Fruit fly (Drosophila melanogaster) whole organism, embryonic: Measurements from ENCODE around the gene Ugt305A1.

Experiments used
- Bdp1 ChIP-seq: fragments of 200-800 bp; sonication (Bioruptor generic); optimal IDR thresholded peaks from 3 replicates; lab custom pipeline; 2016; ENCODE audit warnings: missing biosample characterization, missing genetic modification characterization
- BtbVII ChIP-seq: fragments of 200-800 bp; sonication (Bioruptor generic); optimal IDR thresholded peaks from 3 replicates; lab custom pipeline; 2017; ENCODE audit warnings: missing biosample characterization, mild to moderate bottlenecking, missing genetic modification characterization
- CG10543 ChIP-seq: fragments of 200-800 bp; sonication (Bioruptor generic); optimal IDR thresholded peaks from 3 replicates; lab custom pipeline; 2017; ENCODE audit warnings: missing biosample characterization, mild to moderate bottlenecking, missing genetic modification characterization, moderate library complexity
- CG11504 ChIP-seq: fragments of 200-800 bp; sonication (Bioruptor generic); optimal IDR thresholded peaks from 3 replicates; lab custom pipeline; 2019; ENCODE audit warnings: missing biosample characterization, mild to moderate bottlenecking, missing genetic modification characterization, moderate library complexity
- CG11560 ChIP-seq: fragments of 200-800 bp; sonication (Bioruptor generic); IDR thresholded peaks from 3 replicates; pipeline ENCODE4 v1.3.6; 2022; ENCODE audit warnings: missing biosample characterization, missing genetic modification characterization
- CG12299 ChIP-seq: fragments of 200-800 bp; sonication (Bioruptor generic); optimal IDR thresholded peaks from 2 replicates; lab custom pipeline; 2018; ENCODE audit warnings: missing biosample characterization, mild to moderate bottlenecking, missing genetic modification characterization
- CG12744 ChIP-seq: fragments of 200-800 bp; sonication (Bioruptor generic); optimal IDR thresholded peaks from 2 replicates; lab custom pipeline; 2016; ENCODE audit warnings: missing biosample characterization, missing genetic modification characterization
- CG17612 ChIP-seq: fragments of 200-800 bp; sonication (Bioruptor generic); IDR thresholded peaks from 2 replicates; pipeline ENCODE4 v1.3.6; 2022; ENCODE audit warnings: missing biosample characterization, missing genetic modification characterization
- CG18262 ChIP-seq: fragments of 200-800 bp; optimal IDR thresholded peaks from 3 replicates; lab custom pipeline; 2019; ENCODE audit warnings: missing biosample characterization, mild to moderate bottlenecking, missing genetic modification characterization, moderate library complexity
- CG2202 ChIP-seq: fragments of 200-800 bp; sonication (Bioruptor generic); optimal IDR thresholded peaks from 2 replicates; lab custom pipeline; 2018; ENCODE audit warnings: missing biosample characterization, mild to moderate bottlenecking, missing genetic modification characterization
- CG2889 ChIP-seq: fragments of 200-800 bp; sonication (Bioruptor generic); IDR thresholded peaks from 3 replicates; pipeline ENCODE4 v1.3.6; 2022; ENCODE audit warnings: missing biosample characterization, missing genetic modification characterization
- CG3163 ChIP-seq: fragments of 200-800 bp; sonication (Bioruptor generic); optimal IDR thresholded peaks from 3 replicates; lab custom pipeline; 2016; ENCODE audit warnings: missing biosample characterization, missing genetic modification characterization
- CG3281 ChIP-seq: fragments of 200-800 bp; sonication (Bioruptor generic); optimal IDR thresholded peaks from 3 replicates; lab custom pipeline; 2017; ENCODE audit warnings: missing biosample characterization, mild to moderate bottlenecking, missing genetic modification characterization
- CG34224 ChIP-seq: fragments of 200-800 bp; sonication (Bioruptor generic); IDR thresholded peaks from 3 replicates; pipeline ENCODE4 v1.3.6; 2022; ENCODE audit warnings: missing biosample characterization, missing genetic modification characterization; ENCODE audit not compliant: partially characterized antibody
- CG3726 ChIP-seq: fragments of 200-800 bp; sonication (Bioruptor generic); IDR thresholded peaks from 3 replicates; pipeline ENCODE4, ENCODE4 v1.3.6; 2022; ENCODE audit warnings: missing biosample characterization, missing genetic modification characterization
- CG4404 ChIP-seq: fragments of 200-800 bp; sonication (Bioruptor generic); IDR thresholded peaks from 2 replicates; pipeline ENCODE4 v1.3.6; 2022; ENCODE audit warnings: missing biosample characterization, missing genetic modification characterization
- CG4617 ChIP-seq: fragments of 200-800 bp; sonication (Bioruptor generic); optimal IDR thresholded peaks from 3 replicates; lab custom pipeline; 2016; ENCODE audit warnings: missing biosample characterization, missing genetic modification characterization, borderline replicate concordance
- CG7271 ChIP-seq: fragments of 200-800 bp; sonication (Bioruptor generic); optimal IDR thresholded peaks from 2 replicates; lab custom pipeline; 2018; ENCODE audit warnings: missing biosample characterization, mild to moderate bottlenecking, missing genetic modification characterization, moderate library complexity
- CG8359 ChIP-seq: fragments of 200-800 bp; sonication (Bioruptor generic); optimal IDR thresholded peaks from 2 replicates; lab custom pipeline; 2017; ENCODE audit warnings: missing biosample characterization, mild to moderate bottlenecking, missing genetic modification characterization, borderline replicate concordance
- Chrac-16 ChIP-seq: fragments of 200-800 bp; sonication (Bioruptor generic); optimal IDR thresholded peaks from 3 replicates; lab custom pipeline; 2016; ENCODE audit warnings: missing biosample characterization, missing genetic modification characterization
- Drgx ChIP-seq: fragments of 200-800 bp; sonication (Bioruptor generic); IDR thresholded peaks from 2 replicates; pipeline ENCODE4 v1.3.6; 2022; ENCODE audit warnings: missing biosample characterization, missing genetic modification characterization
- ERR ChIP-seq: fragments of 200-800 bp; sonication (Bioruptor generic); optimal IDR thresholded peaks from 2 replicates; lab custom pipeline; 2016; ENCODE audit warnings: missing biosample characterization, missing genetic modification characterization
- Eip74EF ChIP-seq, 2 experiments: fragments of 200-800 bp in 1 of 2; fragments of >200 bp in 1 of 2; sonication (Bioruptor generic) in 1 of 2; optimal IDR thresholded peaks; 2 replicates each; lab custom pipeline; 2017 to 2019; ENCODE audit warnings: missing biosample characterization in 2 of 2, missing genetic modification characterization in 2 of 2, mild to moderate bottlenecking in 1 of 2, moderate library complexity in 1 of 2
- HLH4C ChIP-seq: fragments of 200-800 bp; sonication (Bioruptor generic); IDR thresholded peaks from 3 replicates; pipeline ENCODE4 v1.3.6; 2022; ENCODE audit warnings: missing biosample characterization, missing genetic modification characterization; ENCODE audit not compliant: partially characterized antibody
- HmgD ChIP-seq: fragments of 200-800 bp; sonication (Bioruptor generic); optimal IDR thresholded peaks from 3 replicates; lab custom pipeline; 2016; ENCODE audit warnings: missing biosample characterization, missing genetic modification characterization
- Hsf ChIP-seq: fragments of 200-800 bp; sonication (Bioruptor generic); optimal IDR thresholded peaks from 3 replicates; lab custom pipeline; 2016; ENCODE audit warnings: missing biosample characterization, missing genetic modification characterization
- MESR4 ChIP-seq: fragments of 200-800 bp; sonication (Bioruptor generic); optimal IDR thresholded peaks from 2 replicates; lab custom pipeline; 2018; ENCODE audit warnings: missing biosample characterization, mild to moderate bottlenecking, missing genetic modification characterization, moderate library complexity
- Sry-β ChIP-seq: fragments of 200-800 bp; sonication (Bioruptor generic); optimal IDR thresholded peaks from 2 replicates; lab custom pipeline; 2018; ENCODE audit warnings: missing biosample characterization, mild to moderate bottlenecking, missing genetic modification characterization, moderate library complexity
- Stat92E ChIP-seq, 3 experiments: fragments of >200 bp in 2 of 3; fragments of 200-800 bp in 1 of 3; sonication (Bioruptor generic) in 1 of 3; optimal IDR thresholded peaks; 2 replicates each; lab custom pipeline; 2017 to 2019; ENCODE audit warnings: missing biosample characterization in 3 of 3, missing genetic modification characterization in 3 of 3, mild to moderate bottlenecking in 1 of 3, moderate library complexity in 1 of 3
- Taf1 ChIP-seq: fragments of 200-800 bp; sonication (Bioruptor generic); IDR thresholded peaks from 2 replicates; pipeline ENCODE4 v1.3.6; 2022; ENCODE audit warnings: missing biosample characterization, missing genetic modification characterization
- Tbp ChIP-seq: fragments of >200 bp; optimal IDR thresholded peaks from 2 replicates; lab custom pipeline; 2018; ENCODE audit warnings: missing biosample characterization, missing genetic modification characterization
- Xbp1 ChIP-seq: fragments of 200-800 bp; sonication (Bioruptor generic); optimal IDR thresholded peaks from 3 replicates; lab custom pipeline; 2016; ENCODE audit warnings: missing biosample characterization, mild to moderate bottlenecking, missing genetic modification characterization
- ab ChIP-seq: fragments of 200-800 bp; sonication (Bioruptor generic); optimal IDR thresholded peaks from 2 replicates; lab custom pipeline; 2016; ENCODE audit warnings: missing biosample characterization, missing genetic modification characterization
- ase ChIP-seq: fragments of 200-800 bp; sonication (Bioruptor generic); IDR thresholded peaks from 3 replicates; pipeline ENCODE4 v1.3.6; 2022; ENCODE audit warnings: missing biosample characterization, missing genetic modification characterization
- bowl ChIP-seq: fragments of 200-800 bp; sonication (Bioruptor generic); IDR thresholded peaks from 2 replicates; pipeline ENCODE4 v1.3.6; 2022; ENCODE audit warnings: missing biosample characterization, missing genetic modification characterization
- cato ChIP-seq: fragments of 200-800 bp; sonication (Bioruptor generic); optimal IDR thresholded peaks from 2 replicates; lab custom pipeline; 2016; ENCODE audit warnings: missing biosample characterization, missing genetic modification characterization, borderline replicate concordance
- ci ChIP-seq: fragments of 200-800 bp; sonication (Bioruptor generic); IDR thresholded peaks from 3 replicates; pipeline ENCODE4 v1.3.6; 2022; ENCODE audit warnings: missing biosample characterization, missing genetic modification characterization
- crp ChIP-seq, 2 experiments: fragments of 200-800 bp; sonication (Bioruptor generic); optimal IDR thresholded peaks; 2 replicates in 1 of 2; 3 replicates in 1 of 2; lab custom pipeline; 2017; ENCODE audit warnings: missing biosample characterization in 2 of 2, missing genetic modification characterization in 2 of 2, mild to moderate bottlenecking in 1 of 2, moderate library complexity in 1 of 2
- dm ChIP-seq: fragments of 200-800 bp; sonication (Bioruptor generic); optimal IDR thresholded peaks from 3 replicates; lab custom pipeline; 2016; ENCODE audit warnings: missing biosample characterization, missing genetic modification characterization
- dmrt11E ChIP-seq: fragments of 200-800 bp; sonication (Bioruptor generic); optimal IDR thresholded peaks from 3 replicates; lab custom pipeline; 2018; ENCODE audit warnings: missing biosample characterization, mild to moderate bottlenecking, missing genetic modification characterization, moderate library complexity
- ftz-f1 ChIP-seq: fragments of 200-800 bp; sonication (Bioruptor generic); optimal IDR thresholded peaks from 2 replicates; lab custom pipeline; 2016; ENCODE audit warnings: missing biosample characterization, missing genetic modification characterization
- gt ChIP-seq: fragments of 200-800 bp; sonication (Bioruptor generic); IDR thresholded peaks from 2 replicates; pipeline ENCODE4 v1.3.6; 2022; ENCODE audit warnings: missing biosample characterization, missing genetic modification characterization
- hb ChIP-seq: fragments of 200-800 bp; sonication (Bioruptor generic); IDR thresholded peaks from 3 replicates; pipeline ENCODE4 v1.3.6; 2022; ENCODE audit warnings: missing biosample characterization, missing genetic modification characterization; ENCODE audit not compliant: partially characterized antibody
- ind ChIP-seq: fragments of 200-800 bp; sonication (Bioruptor generic); optimal IDR thresholded peaks from 3 replicates; lab custom pipeline; 2016; ENCODE audit warnings: missing biosample characterization, missing genetic modification characterization
- jing ChIP-seq: fragments of 200-800 bp; sonication (Bioruptor generic); optimal IDR thresholded peaks from 2 replicates; lab custom pipeline; 2018; ENCODE audit warnings: missing biosample characterization, mild to moderate bottlenecking, missing genetic modification characterization
- jumu ChIP-seq: fragments of 200-800 bp; sonication (Bioruptor generic); optimal IDR thresholded peaks from 3 replicates; lab custom pipeline; 2016; ENCODE audit warnings: missing biosample characterization, missing genetic modification characterization
- pan ChIP-seq, 4 experiments: fragments of >200 bp in 3 of 4; fragments of 200-800 bp in 1 of 4; sonication (Bioruptor generic) in 1 of 4; optimal IDR thresholded peaks in 3 of 4; IDR thresholded peaks in 1 of 4; 2 replicates each; pipeline versions ENCODE4 v1.3.6 to Lab custom; 2017 to 2022; ENCODE audit warnings: missing biosample characterization in 2 of 4, missing genetic modification characterization in 2 of 4, mixed read lengths in 1 of 4
- run ChIP-seq: fragments of 200-800 bp; sonication (Bioruptor generic); optimal IDR thresholded peaks from 3 replicates; lab custom pipeline; 2018; ENCODE audit warnings: missing biosample characterization, mild to moderate bottlenecking, missing genetic modification characterization
- shn ChIP-seq: fragments of 200-800 bp; sonication (Bioruptor generic); optimal IDR thresholded peaks from 3 replicates; lab custom pipeline; 2016; ENCODE audit warnings: missing biosample characterization, missing genetic modification characterization
- ssp ChIP-seq: fragments of 200-800 bp; sonication (Bioruptor generic); IDR thresholded peaks from 2 replicates; pipeline ENCODE4 v1.3.6; 2022; ENCODE audit warnings: missing biosample characterization, missing genetic modification characterization
- wdn ChIP-seq: fragments of 200-800 bp; sonication (Bioruptor generic); IDR thresholded peaks from 2 replicates; pipeline ENCODE4 v1.3.6; 2022; ENCODE audit warnings: missing biosample characterization, missing genetic modification characterization

Gene Ugt305A1

DNA sequence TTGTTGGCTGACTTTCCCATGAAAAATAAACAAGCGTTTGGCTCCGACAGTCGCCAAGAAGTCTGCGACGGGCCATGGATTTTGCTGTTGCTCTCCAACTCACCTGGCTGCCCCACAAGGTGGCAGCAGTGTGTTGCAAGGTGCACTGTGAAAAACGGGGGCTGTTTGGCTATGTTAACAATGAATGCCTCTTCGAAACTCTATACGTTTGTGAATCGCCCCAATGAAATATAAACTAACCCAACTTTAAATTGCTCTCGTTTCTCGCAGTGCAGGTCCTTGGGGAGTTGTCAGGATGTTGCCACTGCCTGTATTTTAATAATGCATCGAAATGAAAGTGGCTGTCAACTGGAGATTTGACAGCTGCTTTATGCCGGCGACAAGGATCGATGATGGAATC, 45.2 kb upstream of the Ugt305A1 start (continued):
- TF ChIP-seq pan (optimal IDR thresholded peaks at IDR 0.05; lab: Kevin White, UChicago) = no peak
- no peak for TF ChIP-seq pan (GFP tag; optimal IDR thresholded peaks at IDR 0.05 in 1 of 2, IDR thresholded peaks at IDR 0.05 in 1 of 2)
- no peak for TF ChIP-seq run (tag; lab: Kevin White, UChicago)
- TF ChIP-seq ftz-f1 (GFP tag; lab: Kevin White, UChicago) = no peak
- no peak for TF ChIP-seq Sry-β (GFP tag; lab: Kevin White, UChicago)
- no peak for TF ChIP-seq Xbp1
- no peak for TF ChIP-seq ERR (GFP tag; lab: Kevin White, UChicago)
- no peak for TF ChIP-seq cato (GFP tag; lab: Kevin White, UChicago)
- TF ChIP-seq CG11560 = no peak
- no peak for TF ChIP-seq CG34224 (GFP tag; lab: Robert Waterston, UW)
- TF ChIP-seq CG18262 = no peak
- no peak for TF ChIP-seq CG3163 (GFP tag; lab: Kevin White, UChicago)
- TF ChIP-seq dmrt11E (tag; lab: Kevin White, UChicago) = peak; percentile 28
- no peak for TF ChIP-seq CG2889 (GFP tag; lab: Robert Waterston, UW)
- no peak for TF ChIP-seq CG10543 (GFP tag; lab: Kevin White, UChicago)
- TF ChIP-seq bowl (GFP tag; lab: Robert Waterston, UW) = no peak
- no peak for TF ChIP-seq CG12744 (GFP tag; lab: Kevin White, UChicago)
- no peak for TF ChIP-seq CG4404 (GFP tag; lab: Robert Waterston, UW)
- TF ChIP-seq ase (GFP tag; lab: Robert Waterston, UW) = peak; percentile 7; the same call in 1 of the 3 replicates
- no peak for TF ChIP-seq CG8359 (GFP tag; lab: Kevin White, UChicago)
- TF ChIP-seq CG3281 (GFP tag; lab: Kevin White, UChicago) = no peak
- TF ChIP-seq BtbVII (GFP tag; lab: Kevin White, UChicago) = no peak
- peak; percentile 12 for TF ChIP-seq CG11504 (tag; lab: Kevin White, UChicago)
- no peak for TF ChIP-seq Bdp1 (GFP tag; lab: Kevin White, UChicago)
- no peak for TF ChIP-seq jing (GFP tag; lab: Kevin White, UChicago)
- TF ChIP-seq shn (GFP tag; lab: Kevin White, UChicago) = no peak
- no peak for TF ChIP-seq CG4617 (GFP tag; lab: Kevin White, UChicago)
- TF ChIP-seq Taf1 (GFP tag; lab: Robert Waterston, UW) = no peak
- TF ChIP-seq CG12299 (tag; lab: Kevin White, UChicago) = no peak
- no peak for TF ChIP-seq Eip74EF (GFP tag; optimal IDR thresholded peaks at IDR 0.05; lab: Kevin White, UChicago)
- TF ChIP-seq CG17612 (GFP tag; lab: Robert Waterston, UW) = no peak
- no peak for TF ChIP-seq ind
- TF ChIP-seq CG3726 (GFP tag; lab: Robert Waterston, UW) = no peak
- TF ChIP-seq wdn (GFP tag; lab: Robert Waterston, UW) = no peak
- TF ChIP-seq Chrac-16 (GFP tag; lab: Kevin White, UChicago) = peak; percentile 8
- TF ChIP-seq Drgx (GFP tag; lab: Robert Waterston, UW) = peak; percentile 34
- no peak for TF ChIP-seq Hsf
- TF ChIP-seq HmgD = no peak
- TF ChIP-seq ssp (GFP tag; lab: Robert Waterston, UW) = no peak
- no peak for TF ChIP-seq ab
- TF ChIP-seq crp (GFP tag; optimal IDR thresholded peaks at IDR 0.05; lab: Kevin White, UChicago) = no peak
- TF ChIP-seq hb (GFP tag; lab: Robert Waterston, UW) = no peak
- no peak for TF ChIP-seq dm (GFP tag; lab: Kevin White, UChicago)
- TF ChIP-seq jumu (GFP tag; lab: Kevin White, UChicago) = no peak
- TF ChIP-seq Stat92E (GFP tag; optimal IDR thresholded peaks at IDR 0.05; lab: Kevin White, UChicago) = no peak
- TF ChIP-seq Tbp (GFP tag; lab: Kevin White, UChicago) = no peak
- TF ChIP-seq HLH4C (GFP tag; lab: Robert Waterston, UW) = no peak
- TF ChIP-seq CG2202 (tag; lab: Kevin White, UChicago) = no peak
- TF ChIP-seq ci (GFP tag; lab: Robert Waterston, UW) = 0 out of 3 replicates have a peak, but pooled peaks have one; percentile 18
- no peak for TF ChIP-seq MESR4 (GFP tag; lab: Kevin White, UChicago)
- TF ChIP-seq CG7271 (tag; lab: Kevin White, UChicago) = no peak
- TF ChIP-seq gt (GFP tag; lab: Robert Waterston, UW) = no peak
